Worm (Caenorhabditis elegans) whole organism, L3 larva: ENCODE results near the gene ncr-2.

Experiments used
- R02D3.7 ChIP-seq: fragments of 150-350 bp; optimal IDR thresholded peaks from 2 replicates; lab custom pipeline; 2014; ENCODE audit warnings: missing biosample characterization, missing genetic modification characterization
- ZK546.5 ChIP-seq: sonication (generic microtip); optimal IDR thresholded peaks from 2 replicates; lab custom pipeline; 2017; ENCODE audit warnings: missing biosample characterization, missing genetic modification characterization
- aly-2 ChIP-seq: fragments of 150-350 bp; optimal IDR thresholded peaks from 2 replicates; lab custom pipeline; 2014; ENCODE audit warnings: missing biosample characterization, missing genetic modification characterization
- ama-1 ChIP-seq: fragments of 150-350 bp; optimal IDR thresholded peaks from 2 replicates; lab custom pipeline; 2018
- egl-27 ChIP-seq: sonication (generic microtip); optimal IDR thresholded peaks from 4 replicates; lab custom pipeline; 2017; ENCODE audit warnings: missing biosample characterization, missing genetic modification reagents, missing genetic modification characterization
- egl-5 ChIP-seq: fragments of 150-350 bp; optimal IDR thresholded peaks from 2 replicates; lab custom pipeline; 2017; ENCODE audit warnings: missing biosample characterization, missing genetic modification reagents, missing genetic modification characterization, inconsistent platforms
- elt-1 ChIP-seq: fragments of 150-350 bp; optimal IDR thresholded peaks from 2 replicates; lab custom pipeline; 2014; ENCODE audit warnings: missing biosample characterization, missing genetic modification characterization
- elt-2 ChIP-seq: sonication (generic microtip); optimal IDR thresholded peaks from 2 replicates; lab custom pipeline; 2016; ENCODE audit warnings: missing genetic modification reagents, mild to moderate bottlenecking, missing genetic modification characterization, missing compliant biosample characterization
- eor-1 ChIP-seq, 2 experiments: fragments of 150-350 bp; optimal IDR thresholded peaks; 2 replicates each; lab custom pipeline; 2014 to 2018; ENCODE audit warnings: missing biosample characterization in 2 of 2, missing genetic modification characterization in 2 of 2
- fkh-10 ChIP-seq: sonication (generic microtip); optimal IDR thresholded peaks from 2 replicates; lab custom pipeline; 2017; ENCODE audit warnings: missing biosample characterization, missing genetic modification reagents, missing genetic modification characterization
- fkh-2 ChIP-seq: fragments of 150-350 bp; optimal IDR thresholded peaks from 2 replicates; lab custom pipeline; 2014; ENCODE audit warnings: missing biosample characterization, missing genetic modification reagents, missing genetic modification characterization
- fos-1 ChIP-seq: fragments of 150-350 bp; optimal IDR thresholded peaks from 2 replicates; lab custom pipeline; 2014; ENCODE audit warnings: missing biosample characterization, missing genetic modification characterization
- jun-1 ChIP-seq: fragments of 150-350 bp; optimal IDR thresholded peaks from 2 replicates; lab custom pipeline; 2014; ENCODE audit warnings: missing biosample characterization, missing genetic modification reagents, missing genetic modification characterization
- lin-39 ChIP-seq: fragments of 150-350 bp; optimal IDR thresholded peaks from 2 replicates; lab custom pipeline; 2018; ENCODE audit warnings: missing biosample characterization, missing genetic modification reagents, missing genetic modification characterization
- lsy-12 ChIP-seq: sonication (generic microtip); optimal IDR thresholded peaks from 2 replicates; lab custom pipeline; 2016; ENCODE audit warnings: mild to moderate bottlenecking, missing genetic modification characterization, missing compliant biosample characterization
- nfya-1 ChIP-seq: sonication (generic microtip); optimal IDR thresholded peaks from 2 replicates; lab custom pipeline; 2017; ENCODE audit warnings: missing genetic modification characterization, mild to moderate bottlenecking, missing compliant biosample characterization, antibody characterized with exemption, moderate library complexity; ENCODE audit not compliant: insufficient read depth
- nhr-11 ChIP-seq: fragments of 150-350 bp; optimal IDR thresholded peaks from 2 replicates; lab custom pipeline; 2014; ENCODE audit warnings: missing biosample characterization, missing genetic modification characterization
- nhr-23 ChIP-seq: fragments of 150-350 bp; optimal IDR thresholded peaks from 2 replicates; lab custom pipeline; 2014; ENCODE audit warnings: missing biosample characterization, missing genetic modification reagents, missing genetic modification characterization
- nhr-25 ChIP-seq: sonication (generic microtip); optimal IDR thresholded peaks from 2 replicates; lab custom pipeline; 2017; ENCODE audit warnings: missing biosample characterization, missing genetic modification characterization
- nhr-76 ChIP-seq: fragments of 150-350 bp; sonication (generic microtip); optimal IDR thresholded peaks from 5 replicates; lab custom pipeline; 2014; ENCODE audit warnings: missing biosample characterization, missing genetic modification characterization
- nhr-77 ChIP-seq: fragments of 150-350 bp; optimal IDR thresholded peaks from 2 replicates; lab custom pipeline; 2014; ENCODE audit warnings: missing biosample characterization, missing genetic modification characterization
- pha-4 ChIP-seq: fragments of 150-350 bp; optimal IDR thresholded peaks from 2 replicates; lab custom pipeline; 2014; ENCODE audit warnings: missing biosample characterization, missing genetic modification reagents, missing genetic modification characterization
- pqm-1 ChIP-seq: fragments of 150-350 bp; optimal IDR thresholded peaks from 2 replicates; lab custom pipeline; 2017; ENCODE audit warnings: missing biosample characterization, missing genetic modification characterization, inconsistent platforms
- sea-2 ChIP-seq: fragments of 150-350 bp; sonication (generic microtip); optimal IDR thresholded peaks from 4 replicates; lab custom pipeline; 2014; ENCODE audit warnings: missing biosample characterization, missing genetic modification reagents, missing genetic modification characterization
- skn-1 ChIP-seq: fragments of 150-350 bp; optimal IDR thresholded peaks from 2 replicates; lab custom pipeline; 2014; ENCODE audit warnings: missing biosample characterization, missing genetic modification characterization
- snpc-4 ChIP-seq: fragments of 150-350 bp; optimal IDR thresholded peaks from 2 replicates; lab custom pipeline; 2014; ENCODE audit warnings: missing biosample characterization, missing genetic modification characterization
- tbx-2 ChIP-seq: sonication (generic microtip); optimal IDR thresholded peaks from 2 replicates; lab custom pipeline; 2016; ENCODE audit warnings: mild to moderate bottlenecking, missing genetic modification characterization, missing compliant biosample characterization
- unc-39 ChIP-seq: sonication (generic microtip); optimal IDR thresholded peaks from 4 replicates; lab custom pipeline; 2017; ENCODE audit warnings: missing biosample characterization, missing genetic modification characterization
- unc-62 ChIP-seq: fragments of 150-350 bp; sonication (generic microtip); optimal IDR thresholded peaks from 4 replicates; lab custom pipeline; 2014; ENCODE audit warnings: missing biosample characterization, missing genetic modification reagents, missing genetic modification characterization
- ztf-11 ChIP-seq: fragments of 150-350 bp; optimal IDR thresholded peaks from 2 replicates; lab custom pipeline; 2014; ENCODE audit warnings: missing biosample characterization, missing genetic modification characterization
- ztf-4 ChIP-seq: fragments of 150-350 bp; optimal IDR thresholded peaks from 2 replicates; lab custom pipeline; 2014; ENCODE audit warnings: missing biosample characterization, missing genetic modification characterization

ncr-2 gene

ce11 chrIII:8228916-8229315 lies 29.2 kb upstream of the ncr-2 start:
- TF ChIP-seq nhr-25 (peak; percentile 48), unc-39 (tag; lab: Kevin White, UChicago) (no peak), nhr-23 (tag; lab: Kevin White, UChicago) (peak; percentile 2), egl-5 (tag; lab: Kevin White, UChicago) (peak; percentile 25)

ce11 chrIII:8229480-8229879 lies 28.7 kb upstream of the ncr-2 start:
- TF ChIP-seq ZK546.5 (tag; lab: Kevin White, UChicago) (no peak), nfya-1 (tag; lab: Kevin White, UChicago) (peak; percentile 12), nhr-11 (tag; lab: Kevin White, UChicago) (peak; percentile 32)
- TF ChIP-seq, all 47 proteins: peak for 2

ce11 chrIII:8232634-8233033 lies 25.5 kb upstream of the ncr-2 start, which contains the start of gene henn-1:
Gene henn-1 (plus strand): TSS chrIII:8232651.
- TF ChIP-seq nhr-23 (tag; lab: Kevin White, UChicago) (peak; percentile 29), skn-1 (tag; lab: Kevin White, UChicago) (no peak), pha-4 (tag; lab: Kevin White, UChicago) (peak; percentile 28)

- TF ChIP-seq fkh-10 (GFP tag; lab: Kevin White, UChicago) (no peak), nhr-23 (tag; lab: Kevin White, UChicago) (peak; percentile 4)
These were observed 22.8 kb upstream of the ncr-2 start, which contains the start of gene C02F5.14 for ce11 chrIII:8235358-8235757. Gene C02F5.14 (minus strand): TSS chrIII:8235514.

- TF ChIP-seq ztf-11 (tag; lab: Kevin White, UChicago) (no peak), eor-1 (tag; optimal IDR thresholded peaks at IDR 0.05; lab: Kevin White, UChicago) (no peak)
These were observed 22.3 kb upstream of the ncr-2 start, which contains the start of gene C02F5.5 for ce11 chrIII:8235880-8236279. Gene C02F5.5 (plus strand): TSS chrIII:8236180.

- TF ChIP-seq elt-2 (tag; lab: Kevin White, UChicago) (peak; percentile 86), pqm-1 (peak; percentile 86), sea-2 (GFP tag; lab: Kevin White, UChicago) (no peak), ztf-4 (no peak), jun-1 (peak; percentile 49), nfya-1 (tag; lab: Kevin White, UChicago) (no peak), pha-4 (tag; lab: Kevin White, UChicago) (peak; percentile 69), tbx-2 (tag; lab: Kevin White, UChicago) (no peak)
These were observed 20.3 kb upstream of the ncr-2 start, which contains the start of gene tsp-2 for ce11 chrIII:8237827-8238226. Gene tsp-2 (minus strand): TSS chrIII:8237935.

- TF ChIP-seq nhr-77 (tag; lab: Kevin White, UChicago) (no peak), ztf-4 (no peak), nhr-23 (tag; lab: Kevin White, UChicago) (no peak), R02D3.7 (tag; lab: Kevin White, UChicago) (no peak), elt-2 (tag; lab: Kevin White, UChicago) (peak; percentile 35), egl-5 (tag; lab: Kevin White, UChicago) (no peak), pqm-1 (peak; percentile 39), lsy-12 (tag; lab: Kevin White, UChicago) (no peak), elt-1 (no peak), ama-1 (no peak), snpc-4 (tag; lab: Kevin White, UChicago) (no peak), lin-39 (tag; lab: Kevin White, UChicago) (no peak), fkh-2 (no peak), egl-27 (tag; lab: Kevin White, UChicago) (no peak), skn-1 (tag; lab: Kevin White, UChicago) (no peak), fos-1 (no peak), pha-4 (tag; lab: Kevin White, UChicago) (peak; percentile 21), nhr-76 (tag; lab: Kevin White, UChicago) (no peak), aly-2 (tag; lab: Kevin White, UChicago) (no peak), sea-2 (GFP tag; lab: Kevin White, UChicago) (no peak), unc-62 (no peak), unc-39 (tag; lab: Kevin White, UChicago) (no peak)
These were observed 18.8 kb upstream of the ncr-2 start, which contains the start of gene tsp-1 for ce11 chrIII:8239325-8239724. Gene tsp-1 (minus strand): TSS chrIII:8239423.
